Fruit fly (Drosophila melanogaster) whole organism, embryonic: ENCODE results near the gene PolE2.
A peak's percentile ranks its signal among the peaks of the same experiment; 100 is the strongest.

Experiments used
- Asciz ChIP-seq: fragments of 200-800 bp; sonication (Bioruptor generic); optimal IDR thresholded peaks from 2 replicates; lab custom pipeline; 2017; ENCODE audit warnings: missing biosample characterization, mild to moderate bottlenecking, missing genetic modification characterization, missing genetic modification reagents
- BEAF-32 ChIP-seq: fragments of 200-800 bp; sonication (Bioruptor generic); optimal IDR thresholded peaks from 3 replicates; lab custom pipeline; 2017; ENCODE audit warnings: missing biosample characterization, missing genetic modification characterization, mild to moderate bottlenecking, moderate library complexity, missing genetic modification reagents
- CG10366 ChIP-seq: fragments of 200-800 bp; sonication (Bioruptor generic); IDR thresholded peaks from 2 replicates; pipeline ENCODE4 v1.3.6; 2022; ENCODE audit warnings: missing biosample characterization, missing genetic modification characterization
- CG10979 ChIP-seq: fragments of 200-800 bp; sonication (Bioruptor generic); optimal IDR thresholded peaks from 2 replicates; lab custom pipeline; 2018; ENCODE audit warnings: missing biosample characterization, mild to moderate bottlenecking, missing genetic modification characterization, moderate library complexity
- CG11504 ChIP-seq: fragments of 200-800 bp; sonication (Bioruptor generic); optimal IDR thresholded peaks from 3 replicates; lab custom pipeline; 2019; ENCODE audit warnings: missing biosample characterization, mild to moderate bottlenecking, missing genetic modification characterization, moderate library complexity
- CG11696 ChIP-seq: fragments of 200-800 bp; sonication (Bioruptor generic); IDR thresholded peaks from 2 replicates; pipeline ENCODE4 v1.3.6; 2022; ENCODE audit warnings: missing biosample characterization, missing genetic modification characterization
- CG1233 ChIP-seq: fragments of 200-800 bp; sonication (Bioruptor generic); optimal IDR thresholded peaks from 4 replicates; lab custom pipeline; 2018; ENCODE audit warnings: missing biosample characterization, mild to moderate bottlenecking, missing genetic modification characterization
- CG13424 ChIP-seq: fragments of 200-800 bp; sonication (Bioruptor generic); optimal IDR thresholded peaks from 2 replicates; lab custom pipeline; 2019; ENCODE audit warnings: missing biosample characterization, mild to moderate bottlenecking, missing genetic modification characterization, moderate library complexity
- CG1602 ChIP-seq: fragments of 200-800 bp; sonication (Bioruptor generic); optimal IDR thresholded peaks from 3 replicates; lab custom pipeline; 2016; ENCODE audit warnings: missing biosample characterization, missing genetic modification characterization
- CG17829 ChIP-seq: fragments of 200-800 bp; optimal IDR thresholded peaks from 2 replicates; lab custom pipeline; 2019; ENCODE audit warnings: missing biosample characterization, mild to moderate bottlenecking, missing genetic modification characterization, moderate library complexity
- CG18011 ChIP-seq: fragments of 200-800 bp; sonication (Bioruptor generic); optimal IDR thresholded peaks from 2 replicates; lab custom pipeline; 2017; ENCODE audit warnings: missing biosample characterization, missing genetic modification characterization, mild to moderate bottlenecking, moderate library complexity, missing genotype
- CG2678 ChIP-seq: fragments of 200-800 bp; sonication (Bioruptor generic); optimal IDR thresholded peaks from 3 replicates; lab custom pipeline; 2019; ENCODE audit warnings: missing biosample characterization, mild to moderate bottlenecking, missing genetic modification characterization, moderate library complexity
- CG32532 ChIP-seq: fragments of 200-800 bp; sonication (Bioruptor generic); IDR thresholded peaks from 2 replicates; pipeline ENCODE4 v1.3.6; 2022; ENCODE audit warnings: missing biosample characterization, missing genetic modification characterization
- CG4404 ChIP-seq: fragments of 200-800 bp; sonication (Bioruptor generic); IDR thresholded peaks from 2 replicates; pipeline ENCODE4 v1.3.6; 2022; ENCODE audit warnings: missing biosample characterization, missing genetic modification characterization
- CG7963 ChIP-seq: fragments of 200-800 bp; sonication (Bioruptor generic); IDR thresholded peaks from 3 replicates; pipeline ENCODE4 v1.3.6; 2022; ENCODE audit warnings: missing biosample characterization, missing genetic modification characterization; ENCODE audit not compliant: partially characterized antibody
- CoRest ChIP-seq: fragments of 200-800 bp; sonication (Bioruptor generic); optimal IDR thresholded peaks from 3 replicates; lab custom pipeline; 2018; ENCODE audit warnings: missing biosample characterization, mild to moderate bottlenecking, missing genetic modification characterization, moderate library complexity
- CrebB ChIP-seq: fragments of 200-800 bp; sonication (Bioruptor generic); optimal IDR thresholded peaks from 3 replicates; lab custom pipeline; 2018; ENCODE audit warnings: missing biosample characterization, mild to moderate bottlenecking, missing genetic modification characterization
- Fer3 ChIP-seq: fragments of 200-800 bp; sonication (Bioruptor generic); optimal IDR thresholded peaks from 2 replicates; lab custom pipeline; 2018; ENCODE audit warnings: missing biosample characterization, mild to moderate bottlenecking, missing genetic modification characterization, moderate library complexity
- HLH3B ChIP-seq: fragments of 200-800 bp; sonication (Bioruptor generic); IDR thresholded peaks from 2 replicates; pipeline ENCODE4 v1.3.6; 2022; ENCODE audit warnings: missing biosample characterization, missing genetic modification characterization
- Hr3 ChIP-seq: fragments of 200-800 bp; sonication (Bioruptor generic); optimal IDR thresholded peaks from 3 replicates; lab custom pipeline; 2016; ENCODE audit warnings: missing biosample characterization, missing genetic modification characterization
- Hr78 ChIP-seq, 2 experiments: fragments of 200-800 bp in 1 of 2; fragments of >200 bp in 1 of 2; sonication (Bioruptor generic) in 1 of 2; optimal IDR thresholded peaks; 2 replicates each; lab custom pipeline; 2017 to 2019; ENCODE audit warnings: missing biosample characterization in 2 of 2, missing genetic modification characterization in 2 of 2, mild to moderate bottlenecking in 1 of 2, moderate library complexity in 1 of 2
- Lpt ChIP-seq: fragments of >200 bp; optimal IDR thresholded peaks from 2 replicates; lab custom pipeline; 2018; ENCODE audit warnings: missing biosample characterization, missing genetic modification characterization
- Oaz ChIP-seq: fragments of 200-800 bp; sonication (Bioruptor generic); IDR thresholded peaks from 2 replicates; pipeline ENCODE4 v1.3.6; 2022; ENCODE audit warnings: missing biosample characterization, missing genetic modification characterization
- Oli ChIP-seq: fragments of 200-800 bp; sonication (Bioruptor generic); optimal IDR thresholded peaks from 2 replicates; lab custom pipeline; 2018; ENCODE audit warnings: missing biosample characterization, mild to moderate bottlenecking, missing genetic modification characterization, moderate library complexity
- Opbp ChIP-seq: fragments of 200-800 bp; sonication (Bioruptor generic); IDR thresholded peaks from 3 replicates; pipeline ENCODE4 v1.3.6; 2022; ENCODE audit warnings: missing biosample characterization, missing genetic modification characterization; ENCODE audit not compliant: partially characterized antibody
- Sox102F ChIP-seq: fragments of 200-800 bp; sonication (Bioruptor generic); optimal IDR thresholded peaks from 2 replicates; lab custom pipeline; 2018; ENCODE audit warnings: missing biosample characterization, mild to moderate bottlenecking, missing genetic modification characterization, moderate library complexity
- Trl ChIP-seq, 3 experiments: fragments of >200 bp in 2 of 3; fragments of 200-800 bp in 1 of 3; sonication (Bioruptor generic) in 1 of 3; optimal IDR thresholded peaks; 2 replicates in 1 of 3; 3 replicates in 2 of 3; lab custom pipeline; 2016 to 2017; ENCODE audit warnings: missing biosample characterization in 1 of 3, missing genetic modification characterization in 1 of 3
- Xbp1 ChIP-seq: fragments of 200-800 bp; sonication (Bioruptor generic); optimal IDR thresholded peaks from 3 replicates; lab custom pipeline; 2016; ENCODE audit warnings: missing biosample characterization, mild to moderate bottlenecking, missing genetic modification characterization
- ac ChIP-seq: fragments of 200-800 bp; sonication (Bioruptor generic); optimal IDR thresholded peaks from 3 replicates; lab custom pipeline; 2017; ENCODE audit warnings: missing biosample characterization, mild to moderate bottlenecking, missing genetic modification characterization
- ash1 ChIP-seq: fragments of 200-800 bp; sonication (Bioruptor generic); optimal IDR thresholded peaks from 2 replicates; lab custom pipeline; 2018; ENCODE audit warnings: missing biosample characterization, mild to moderate bottlenecking, missing genetic modification characterization
- ato ChIP-seq: fragments of 200-800 bp; sonication (Bioruptor generic); IDR thresholded peaks from 2 replicates; pipeline ENCODE4 v1.3.6; 2022; ENCODE audit warnings: missing biosample characterization, missing genetic modification characterization; ENCODE audit not compliant: partially characterized antibody
- az2 ChIP-seq: fragments of 200-800 bp; sonication (Bioruptor generic); optimal IDR thresholded peaks from 3 replicates; lab custom pipeline; 2016; ENCODE audit warnings: missing biosample characterization, missing genetic modification characterization
- crc ChIP-seq: fragments of 200-800 bp; sonication (Bioruptor generic); optimal IDR thresholded peaks from 2 replicates; lab custom pipeline; 2016; ENCODE audit warnings: missing biosample characterization, missing genetic modification characterization
- esg ChIP-seq: fragments of 200-800 bp; sonication (Bioruptor generic); conservative IDR thresholded peaks from 2 replicates; pipeline ENCODE4 v1.3.6; 2022; ENCODE audit warnings: missing biosample characterization, missing genetic modification characterization
- fd102C ChIP-seq: fragments of 200-800 bp; sonication (Bioruptor generic); optimal IDR thresholded peaks from 2 replicates; lab custom pipeline; 2018; ENCODE audit warnings: missing biosample characterization, mild to moderate bottlenecking, missing genetic modification characterization, moderate library complexity
- gsb ChIP-seq: fragments of 200-800 bp; sonication (Bioruptor generic); IDR thresholded peaks from 2 replicates; pipeline ENCODE4 v1.3.6; 2022; ENCODE audit warnings: missing biosample characterization, missing genetic modification characterization
- hb ChIP-seq: fragments of 200-800 bp; sonication (Bioruptor generic); IDR thresholded peaks from 3 replicates; pipeline ENCODE4 v1.3.6; 2022; ENCODE audit warnings: missing biosample characterization, missing genetic modification characterization; ENCODE audit not compliant: partially characterized antibody
- kay ChIP-seq: fragments of 200-800 bp; sonication (Bioruptor generic); optimal IDR thresholded peaks from 2 replicates; lab custom pipeline; 2016; ENCODE audit warnings: missing biosample characterization, missing genetic modification characterization
- onecut ChIP-seq: fragments of 200-800 bp; sonication (Bioruptor generic); IDR thresholded peaks from 2 replicates; pipeline ENCODE4 v1.3.6; 2022; ENCODE audit warnings: missing biosample characterization, missing genetic modification characterization
- pzg ChIP-seq: fragments of 200-800 bp; sonication (Bioruptor generic); optimal IDR thresholded peaks from 3 replicates; lab custom pipeline; 2018; ENCODE audit warnings: missing biosample characterization, mild to moderate bottlenecking, missing genetic modification characterization, moderate library complexity
- scrt ChIP-seq: fragments of 200-800 bp; sonication (Bioruptor generic); optimal IDR thresholded peaks from 2 replicates; lab custom pipeline; 2018; ENCODE audit warnings: missing biosample characterization, mild to moderate bottlenecking, missing genetic modification characterization, moderate library complexity
- sens ChIP-seq: fragments of 200-800 bp; sonication (Bioruptor generic); peaks from one replicate; lab custom pipeline; 2016; ENCODE audit warnings: missing biosample characterization, missing genetic modification characterization
- sisA ChIP-seq: fragments of 200-800 bp; sonication (Bioruptor generic); IDR thresholded peaks from 2 replicates; pipeline ENCODE4 v1.3.6; 2022; ENCODE audit warnings: missing biosample characterization, missing genetic modification characterization
- stc ChIP-seq: fragments of 200-800 bp; sonication (Bioruptor generic); IDR thresholded peaks from 2 replicates; pipeline ENCODE4 v1.3.6; 2022; ENCODE audit warnings: missing biosample characterization, missing genetic modification characterization
- tap ChIP-seq: fragments of 200-800 bp; optimal IDR thresholded peaks from 3 replicates; lab custom pipeline; 2019; ENCODE audit warnings: missing biosample characterization, mild to moderate bottlenecking, missing genetic modification characterization, moderate library complexity
- tx ChIP-seq: fragments of 200-800 bp; sonication (Bioruptor generic); optimal IDR thresholded peaks from 2 replicates; lab custom pipeline; 2016; ENCODE audit warnings: missing biosample characterization, missing genetic modification characterization
- zf30C ChIP-seq: fragments of 200-800 bp; sonication (Bioruptor generic); optimal IDR thresholded peaks from 3 replicates; lab custom pipeline; 2018; ENCODE audit warnings: missing biosample characterization, mild to moderate bottlenecking, missing genetic modification characterization

PolE2 gene

dm6 chr3L:5881310-5882208, 15.7 kb downstream of the PolE2 start (continued):
- TF ChIP-seq Asciz (GFP tag; lab: Kevin White, UChicago), result no peak
- TF ChIP-seq Xbp1 (GFP tag; lab: Kevin White, UChicago), result peak; percentile 66
- TF ChIP-seq ash1 (GFP tag; lab: Kevin White, UChicago), result no peak
- TF ChIP-seq ac (GFP tag; lab: Kevin White, UChicago), result peak; percentile 54
- no peak for TF ChIP-seq CG17829 (tag; lab: Kevin White, UChicago)
- peak; percentile 49 for TF ChIP-seq Sox102F (GFP tag; lab: Kevin White, UChicago)
- TF ChIP-seq Fer3 (tag; lab: Kevin White, UChicago), result no peak
- TF ChIP-seq ato (GFP tag; lab: Robert Waterston, UW), result no peak
- TF ChIP-seq CG10366, result peak; percentile 45; the same call in 1 of the 2 replicates
- no peak for TF ChIP-seq CG32532 (GFP tag; lab: Robert Waterston, UW)
- TF ChIP-seq az2 (GFP tag; lab: Kevin White, UChicago), result peak; percentile 64
- peak; percentile 63 for TF ChIP-seq CG1602
- peak; percentile 29 for TF ChIP-seq CG10979 (tag; lab: Kevin White, UChicago)
- TF ChIP-seq CG2678 (tag; lab: Kevin White, UChicago), result no peak
- TF ChIP-seq scrt (GFP tag; lab: Kevin White, UChicago), result no peak
- no peak for TF ChIP-seq Lpt (GFP tag; lab: Kevin White, UChicago)
- TF ChIP-seq esg, result peak; percentile 66
- TF ChIP-seq tap (tag; lab: Kevin White, UChicago), result peak; percentile 75
- peak; percentile 71 for TF ChIP-seq CG13424 (tag; lab: Kevin White, UChicago)
- no peak for TF ChIP-seq CG18011 (GFP tag; lab: Kevin White, UChicago)
- TF ChIP-seq HLH3B (GFP tag; lab: Robert Waterston, UW), result peak; percentile 27; the same call in 1 of the 2 replicates
- TF ChIP-seq CG11504 (tag; lab: Kevin White, UChicago), result peak; percentile 70
- no peak for TF ChIP-seq CG7963 (GFP tag; lab: Robert Waterston, UW)
- no peak for TF ChIP-seq Opbp (GFP tag; lab: Robert Waterston, UW)
- no peak for TF ChIP-seq CG11696 (GFP tag; lab: Robert Waterston, UW)
- TF ChIP-seq CG4404, result no peak
- peak; percentile 65 for TF ChIP-seq Hr3
- TF ChIP-seq BEAF-32 (GFP tag; lab: Kevin White, UChicago), result no peak
- TF ChIP-seq kay (GFP tag; lab: Kevin White, UChicago), result peak; percentile 10
- TF ChIP-seq Trl (optimal IDR thresholded peaks at IDR 0.05; lab: Kevin White, UChicago), result peak; percentile 36 to 85
- no peak for TF ChIP-seq Trl (GFP tag; optimal IDR thresholded peaks at IDR 0.05; lab: Kevin White, UChicago)
- no peak for TF ChIP-seq CrebB
- no peak for TF ChIP-seq sisA (GFP tag; lab: Robert Waterston, UW)
- peak; percentile 42; the same call in 1 of the 2 replicates for TF ChIP-seq Oaz (GFP tag; lab: Robert Waterston, UW)
- TF ChIP-seq hb (GFP tag; lab: Robert Waterston, UW), result no peak
- TF ChIP-seq gsb (GFP tag; lab: Robert Waterston, UW), result no peak
- peak; percentile 31; the same call in 1 of the 2 replicates for TF ChIP-seq onecut (GFP tag; lab: Robert Waterston, UW)
- TF ChIP-seq fd102C, result peak; percentile 30
- TF ChIP-seq Hr78 (GFP tag; optimal IDR thresholded peaks at IDR 0.05; lab: Kevin White, UChicago), result no peak
- TF ChIP-seq CG1233 (GFP tag; lab: Kevin White, UChicago), result no peak
- TF ChIP-seq crc (GFP tag; lab: Kevin White, UChicago), result peak; percentile 36
- peak; percentile 77 for TF ChIP-seq CoRest
- TF ChIP-seq stc (GFP tag; lab: Robert Waterston, UW), result no peak
- TF ChIP-seq Oli (tag; lab: Kevin White, UChicago), result peak; percentile 71
- no peak for TF ChIP-seq pzg (GFP tag; lab: Kevin White, UChicago)
- TF ChIP-seq sens (GFP tag; lab: Kevin White, UChicago), result peak; percentile 97
- peak; percentile 3 for TF ChIP-seq tx (GFP tag; lab: Kevin White, UChicago)
- TF ChIP-seq zf30C (GFP tag; lab: Kevin White, UChicago), result no peak
